Worm (Caenorhabditis elegans) whole organism, early embryonic: ENCODE measurements around the gene hlh-10.

Source experiments
- B0310.2 ChIP-seq: sonication (generic microtip); optimal IDR thresholded peaks from 2 replicates; lab custom pipeline; 2016; ENCODE audit warnings: mild to moderate bottlenecking, missing genetic modification characterization, missing compliant biosample characterization
- F13C5.2 ChIP-seq: sonication (generic microtip); optimal IDR thresholded peaks from 2 replicates; lab custom pipeline; 2017; ENCODE audit warnings: mild to moderate bottlenecking, missing genetic modification characterization, inconsistent platforms, missing compliant biosample characterization
- aly-1 ChIP-seq: sonication (generic microtip); optimal IDR thresholded peaks from 2 replicates; lab custom pipeline; 2016; ENCODE audit warnings: missing genetic modification characterization, missing compliant biosample characterization
- ama-1 ChIP-seq: fragments of 150-350 bp; optimal IDR thresholded peaks from 2 replicates; lab custom pipeline; 2014
- ceh-13 ChIP-seq: fragments of 200-800 bp; sonication (Bioruptor generic); optimal IDR thresholded peaks from 2 replicates; lab custom pipeline; 2018; ENCODE audit warnings: mild to moderate bottlenecking, missing genetic modification characterization, missing compliant biosample characterization
- ceh-36 ChIP-seq: sonication (generic microtip); optimal IDR thresholded peaks from 2 replicates; lab custom pipeline; 2016; ENCODE audit warnings: missing genetic modification characterization, inconsistent platforms, missing compliant biosample characterization
- ets-7 ChIP-seq: sonication (generic microtip); optimal IDR thresholded peaks from 2 replicates; lab custom pipeline; 2016; ENCODE audit warnings: missing genotype, missing genetic modification characterization, missing compliant biosample characterization
- flt-1 ChIP-seq: fragments of 200-800 bp; sonication (Bioruptor generic); IDR thresholded peaks from 2 replicates; pipeline ENCODE4 v1.3.6; 2022; ENCODE audit warnings: missing genetic modification characterization, missing compliant biosample characterization
- hmbx-1 ChIP-seq: sonication (generic microtip); optimal IDR thresholded peaks from 2 replicates; lab custom pipeline; 2016; ENCODE audit warnings: mild to moderate bottlenecking, missing genetic modification characterization, missing compliant biosample characterization
- hmg-4 ChIP-seq: fragments of 200-800 bp; sonication (Bioruptor generic); optimal IDR thresholded peaks from 2 replicates; lab custom pipeline; 2018; ENCODE audit warnings: mild to moderate bottlenecking, missing genetic modification characterization, missing compliant biosample characterization
- hnd-1 ChIP-seq: sonication (generic microtip); optimal IDR thresholded peaks from 2 replicates; lab custom pipeline; 2016; ENCODE audit warnings: missing genetic modification characterization, missing compliant biosample characterization
- pes-1 ChIP-seq: fragments of 200-800 bp; sonication (Bioruptor generic); IDR thresholded peaks from 2 replicates; pipeline ENCODE4 v1.3.6; 2022; ENCODE audit warnings: missing genetic modification reagents, missing genetic modification characterization, missing compliant biosample characterization
- scrt-1 ChIP-seq: fragments of 200-800 bp; sonication (Bioruptor generic); IDR thresholded peaks from 2 replicates; pipeline ENCODE4 v1.3.6; 2022; ENCODE audit warnings: missing genetic modification characterization, missing compliant biosample characterization
- sea-1 ChIP-seq: fragments of 200-800 bp; sonication (Bioruptor generic); conservative IDR thresholded peaks from 2 replicates; pipeline ENCODE4 v1.3.6; 2022; ENCODE audit warnings: missing genetic modification characterization, missing compliant biosample characterization
- tbx-11 ChIP-seq: fragments of 200-800 bp; sonication (Bioruptor generic); IDR thresholded peaks from 2 replicates; pipeline ENCODE4 v1.3.6; 2022; ENCODE audit warnings: missing genetic modification characterization, missing compliant biosample characterization
- tbx-37 ChIP-seq: fragments of 200-800 bp; sonication (Bioruptor generic); conservative IDR thresholded peaks from 2 replicates; pipeline ENCODE4 v1.3.6; 2022; ENCODE audit warnings: missing genetic modification reagents, missing genetic modification characterization, missing compliant biosample characterization
- tra-4 ChIP-seq: sonication (generic microtip); optimal IDR thresholded peaks from 2 replicates; lab custom pipeline; 2017; ENCODE audit warnings: missing genetic modification characterization, missing compliant biosample characterization

hlh-10 gene

DNA sequence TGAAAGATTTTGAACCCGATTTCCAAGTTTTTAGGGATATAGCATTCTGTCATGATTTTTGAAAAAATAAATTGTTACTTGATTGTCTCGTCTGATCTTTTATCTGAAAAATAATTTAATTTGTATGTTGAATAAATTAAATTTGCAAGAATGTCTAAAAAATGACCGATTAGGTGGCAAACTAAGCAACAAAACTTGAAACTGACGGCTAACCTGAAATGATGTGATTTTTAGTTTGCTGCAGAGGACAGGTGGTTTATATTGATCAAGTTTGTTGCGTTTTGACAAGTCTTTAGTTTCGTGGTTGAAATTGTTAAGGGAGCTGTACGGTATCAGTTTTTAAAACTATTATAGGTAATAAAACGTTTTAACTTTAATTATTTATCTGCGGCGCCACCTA, 24.5 kb downstream of the hlh-10 start, which contains the start of gene F07C3.16:
TSS of gene F07C3.16 (minus strand) at position 101 of the 400 bp plus-strand sequence.
- TF ChIP-seq ama-1 (no peak), tbx-11 (GFP tag; lab: Robert Waterston, UW) (no peak), hnd-1 (tag; lab: Kevin White, UChicago) (no peak), flt-1 (GFP tag; lab: Robert Waterston, UW) (no peak), tra-4 (tag; lab: Kevin White, UChicago) (no peak), sea-1 (no peak), ceh-13 (GFP tag; lab: Kevin White, UChicago) (no peak), hmg-4 (no peak), tbx-37 (no peak), ceh-36 (no peak), aly-1 (tag; lab: Kevin White, UChicago) (no peak), scrt-1 (GFP tag; lab: Robert Waterston, UW) (no peak), ets-7 (tag; lab: Kevin White, UChicago) (no peak), B0310.2 (no peak), F13C5.2 (no peak), pes-1 (GFP tag; lab: Robert Waterston, UW) (no peak), hmbx-1 (no peak)

DNA sequence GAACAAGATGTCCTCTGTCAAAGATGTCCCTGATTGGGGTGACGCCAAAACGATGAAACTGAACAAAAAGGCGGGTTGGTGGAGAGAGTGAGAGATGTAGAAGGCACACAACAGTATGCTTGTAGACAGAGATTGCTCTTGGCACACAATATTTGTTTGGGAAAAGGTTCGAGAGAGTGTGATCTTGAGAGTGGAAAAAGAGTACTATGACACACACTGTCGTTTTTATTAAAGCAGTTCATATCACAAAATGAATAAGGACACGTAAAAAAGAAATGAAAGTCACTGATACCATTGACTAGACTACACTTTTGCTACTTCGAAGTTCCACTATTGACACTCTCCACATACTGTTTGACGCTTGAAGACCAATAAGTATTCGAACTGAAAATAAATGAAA, 26.5 kb downstream of the hlh-10 start:
- TF ChIP-seq F13C5.2 (no peak), B0310.2 (no peak), hmbx-1 (no peak), tra-4 (tag; lab: Kevin White, UChicago) (no peak), ceh-36 (no peak)

DNA sequence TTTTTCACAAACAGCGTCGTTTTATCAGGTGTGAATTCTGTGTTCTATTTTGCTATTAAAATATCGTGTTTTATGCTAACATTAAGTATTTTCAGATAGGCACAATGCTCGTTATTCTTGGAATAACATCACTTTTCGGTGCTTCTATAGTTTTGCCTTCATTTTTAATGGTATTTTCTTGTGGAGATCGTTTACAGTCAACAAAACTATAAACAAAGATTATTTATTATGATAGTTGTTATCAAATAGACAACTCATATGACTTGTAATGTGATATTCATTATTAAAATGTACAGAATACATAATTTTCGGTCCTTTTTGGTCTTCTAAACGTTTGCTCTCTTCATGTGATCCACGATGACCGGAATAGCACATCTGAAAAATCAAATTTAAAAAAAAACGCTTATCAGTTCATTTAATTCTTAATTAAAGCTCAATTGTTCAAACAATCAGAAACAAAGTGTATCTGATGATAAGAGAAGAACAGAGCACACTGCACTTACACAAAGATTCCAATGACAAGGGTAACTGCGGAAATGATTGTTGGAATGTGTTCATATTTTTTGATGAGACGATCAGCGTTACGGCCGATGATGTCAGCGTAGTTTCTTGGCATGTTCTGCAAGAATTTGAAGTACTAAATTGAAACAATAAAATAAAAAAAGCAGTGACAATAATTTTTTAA, 27.9 kb downstream of the hlh-10 start, which contains the start of gene F07C3.9:
TSS of gene F07C3.9 (minus strand) at position 635 of the 685 bp plus-strand sequence.
- no peak for TF ChIP-seq hnd-1 (tag; lab: Kevin White, UChicago)

DNA sequence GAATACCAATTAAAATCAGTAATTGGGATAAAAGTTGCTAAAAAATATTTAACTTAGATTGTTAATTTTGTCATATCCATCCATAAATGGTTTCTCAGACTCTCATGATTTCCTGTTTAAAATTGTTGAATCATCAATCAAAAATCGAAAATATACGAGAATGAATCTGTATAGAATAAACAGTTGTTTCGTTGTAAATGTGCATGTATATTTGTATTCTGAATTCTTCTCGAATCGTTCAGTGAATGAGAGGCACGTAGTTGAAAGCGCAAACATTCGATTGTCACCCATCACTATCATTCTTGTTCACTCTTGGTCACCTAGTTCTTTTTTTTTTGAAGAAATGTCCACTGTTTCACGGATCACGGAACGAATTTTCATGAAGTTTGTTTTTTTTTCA, 32.1 kb downstream of the hlh-10 start, which contains the start of gene ptd-2:
TSS of gene ptd-2 (plus strand) at position 301 of the 400 bp plus-strand sequence.
- no peak for TF ChIP-seq ets-7 (tag; lab: Kevin White, UChicago)
- TF ChIP-seq F13C5.2 = no peak
- no peak for TF ChIP-seq hmbx-1
- no peak for TF ChIP-seq hnd-1 (tag; lab: Kevin White, UChicago)

DNA sequence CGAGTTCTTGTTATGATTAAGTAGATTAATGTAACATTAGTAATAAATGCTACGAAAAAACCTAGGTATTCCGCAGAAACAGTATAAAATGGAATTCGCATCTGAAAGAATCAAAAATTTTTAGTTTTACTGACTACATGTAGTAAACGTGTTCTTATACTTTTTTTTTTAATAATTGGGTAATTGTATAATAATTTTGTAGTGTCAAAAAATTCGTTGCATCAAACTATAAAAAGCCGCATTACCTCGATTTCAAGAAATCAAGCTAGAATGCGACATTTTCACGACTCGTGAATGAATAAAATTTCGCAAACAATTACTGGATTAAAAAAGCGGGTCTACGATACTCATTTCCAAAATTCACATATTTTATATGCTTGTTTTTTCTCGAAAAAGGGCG, 32.8 kb downstream of the hlh-10 start, which contains the start of gene str-94:
TSS of gene str-94 (minus strand) at position 101 of the 400 bp plus-strand sequence.
- TF ChIP-seq pes-1 (GFP tag; lab: Robert Waterston, UW) = no peak
- TF ChIP-seq tbx-37 = no peak
- TF ChIP-seq hmbx-1 = no peak
- no peak for TF ChIP-seq ama-1
- TF ChIP-seq ets-7 (tag; lab: Kevin White, UChicago) = no peak
- TF ChIP-seq scrt-1 (GFP tag; lab: Robert Waterston, UW) = no peak
- no peak for TF ChIP-seq aly-1 (tag; lab: Kevin White, UChicago)
- TF ChIP-seq tbx-11 (GFP tag; lab: Robert Waterston, UW) = no peak
- TF ChIP-seq B0310.2 = no peak

DNA sequence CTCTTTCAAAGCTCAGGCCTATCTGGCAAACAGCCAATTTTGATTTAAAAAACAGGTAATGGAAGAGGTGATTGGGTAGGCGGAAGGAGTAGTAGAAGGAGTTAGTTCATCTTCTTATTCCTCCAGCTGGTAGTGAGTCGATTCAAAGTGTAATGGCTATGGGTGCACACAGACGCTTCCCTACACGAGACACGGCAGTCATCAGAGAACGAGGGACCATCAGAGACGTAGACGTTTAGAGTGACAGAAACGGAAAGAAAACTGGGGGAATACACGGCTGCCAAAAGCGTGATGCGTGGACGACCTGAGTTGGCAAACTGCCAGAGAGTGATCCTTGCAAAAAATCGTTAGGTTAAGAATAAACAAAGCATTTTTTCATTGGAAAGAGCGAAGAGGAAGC, 34.6 kb downstream of the hlh-10 start:
- TF ChIP-seq F13C5.2 (peak; percentile 39), tbx-37 (no peak)

DNA sequence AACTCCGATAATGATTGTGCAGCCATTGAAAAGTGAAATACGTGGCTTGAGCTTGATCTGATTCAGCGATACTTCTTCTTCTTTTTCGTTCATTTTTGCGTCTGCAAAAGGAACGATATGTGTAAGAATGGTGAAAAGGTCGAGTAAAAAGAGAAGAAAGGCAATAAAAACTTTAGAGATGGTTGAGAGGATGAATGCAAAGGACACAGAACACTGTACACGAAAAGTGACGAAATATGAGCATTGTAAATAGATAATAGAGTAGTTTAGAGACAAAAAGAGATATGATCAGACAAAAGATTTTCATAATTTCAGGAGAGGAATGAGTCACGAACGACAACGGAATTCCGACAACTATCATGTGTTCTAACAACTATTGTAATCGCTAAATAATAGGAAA, 35.8 kb downstream of the hlh-10 start, which contains the start of gene aat-2:
TSS of gene aat-2 (minus strand) at position 101 of the 400 bp plus-strand sequence.
- TF ChIP-seq ama-1 = no peak
- TF ChIP-seq tbx-37 = no peak
- TF ChIP-seq hnd-1 (tag; lab: Kevin White, UChicago) = no peak
- no peak for TF ChIP-seq hmg-4
- TF ChIP-seq ceh-13 (GFP tag; lab: Kevin White, UChicago) = no peak
- TF ChIP-seq tra-4 (tag; lab: Kevin White, UChicago) = no peak
- no peak for TF ChIP-seq ceh-36
- TF ChIP-seq pes-1 (GFP tag; lab: Robert Waterston, UW) = no peak
- no peak for TF ChIP-seq hmbx-1
- no peak for TF ChIP-seq flt-1 (GFP tag; lab: Robert Waterston, UW)
- no peak for TF ChIP-seq aly-1 (tag; lab: Kevin White, UChicago)
- no peak for TF ChIP-seq sea-1
- TF ChIP-seq B0310.2 = no peak
- TF ChIP-seq F13C5.2 = no peak
- TF ChIP-seq tbx-11 (GFP tag; lab: Robert Waterston, UW) = no peak
- no peak for TF ChIP-seq scrt-1 (GFP tag; lab: Robert Waterston, UW)
- TF ChIP-seq ets-7 (tag; lab: Kevin White, UChicago) = no peak

DNA sequence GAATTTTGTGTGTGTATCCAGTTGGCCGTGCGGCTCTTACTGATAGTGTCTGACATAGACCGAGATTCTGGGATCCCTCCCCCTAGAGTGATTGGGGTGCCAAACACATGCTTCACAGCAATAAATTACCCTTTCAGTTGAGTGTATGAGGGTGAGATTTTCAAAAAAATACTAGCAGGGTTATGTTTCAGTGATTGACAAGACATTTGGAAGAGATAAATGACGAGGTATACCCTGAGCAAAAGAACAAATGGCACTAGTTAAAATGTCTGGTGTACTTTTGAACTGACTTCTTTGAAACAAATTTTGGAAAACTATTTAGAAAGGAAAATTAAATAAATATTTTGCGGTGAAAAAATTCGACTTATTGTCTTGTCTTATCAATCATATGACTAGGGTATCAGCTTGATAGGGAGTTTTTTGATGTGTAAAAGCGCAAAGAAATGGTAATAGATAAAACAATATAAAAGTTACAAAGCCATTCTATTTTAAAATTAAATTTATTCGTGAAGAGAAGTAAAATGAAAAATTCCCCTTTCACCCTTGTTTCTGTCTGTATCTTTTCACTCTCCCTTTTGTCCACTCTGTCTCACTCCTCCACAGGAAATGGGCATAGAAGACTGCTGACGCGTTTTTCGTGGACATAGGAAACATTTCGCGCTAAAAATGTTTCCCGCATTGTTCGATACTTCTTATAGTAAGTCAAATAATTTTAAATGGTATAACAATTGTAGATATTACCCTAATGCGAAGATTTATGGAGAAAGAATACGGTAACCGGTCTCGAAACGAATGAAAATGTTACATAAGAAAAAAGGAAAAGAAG, 38.6 kb downstream of the hlh-10 start, which contains the start of gene glo-4:
TSS of gene glo-4 (minus strand) at position 51 of the 826 bp plus-strand sequence.
- TF ChIP-seq aly-1 (tag; lab: Kevin White, UChicago) (no peak), ets-7 (tag; lab: Kevin White, UChicago) (no peak), hnd-1 (tag; lab: Kevin White, UChicago) (no peak)
